Worm (Caenorhabditis elegans) whole organism, late embryonic: ENCODE data around the gene T07C4.12.
A peak's percentile ranks its signal among the peaks of the same experiment; 100 is the strongest.

Experiments used
- K02D7.2 ChIP-seq: sonication (generic microtip); optimal IDR thresholded peaks from 2 replicates; lab custom pipeline; 2017; ENCODE audit warnings: mild to moderate bottlenecking, missing genetic modification characterization, missing compliant biosample characterization
- ama-1 ChIP-seq: fragments of 150-350 bp; optimal IDR thresholded peaks from 2 replicates; lab custom pipeline; 2014
- pat-9 ChIP-seq: fragments of 200-800 bp; sonication (Bioruptor generic); optimal IDR thresholded peaks from 2 replicates; lab custom pipeline; 2018; ENCODE audit warnings: mild to moderate bottlenecking, missing genetic modification characterization, moderate library complexity, missing compliant biosample characterization
- unc-42 ChIP-seq: sonication (generic microtip); optimal IDR thresholded peaks from 2 replicates; lab custom pipeline; 2016; ENCODE audit warnings: missing genotype, missing genetic modification characterization, missing compliant biosample characterization

DNA sequence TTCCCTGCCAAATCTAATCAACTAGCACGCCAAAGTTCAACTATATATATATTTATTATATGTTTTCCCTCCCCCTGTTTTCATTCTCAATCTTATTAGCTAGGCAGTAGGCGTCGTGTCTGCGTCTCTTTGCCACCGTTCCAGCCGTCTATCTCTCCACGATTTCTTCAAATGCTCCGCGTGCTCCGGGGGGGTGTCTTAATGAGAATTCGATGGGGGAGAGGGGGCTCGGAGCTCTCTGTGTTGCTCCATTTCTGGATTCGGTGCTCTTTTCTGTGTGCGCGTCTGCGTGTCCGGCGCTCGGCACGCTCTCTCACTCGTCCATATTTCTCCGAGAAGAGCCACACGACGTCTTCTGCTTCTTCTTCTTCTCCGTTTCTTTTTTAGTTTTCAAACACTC lies 48.2 kb downstream of the T07C4.12 start:
- TF ChIP-seq ama-1 (lab: Kevin White, UChicago) (no peak), K02D7.2 (tag; lab: Kevin White, UChicago) (no peak), pat-9 (no peak), unc-42 (peak; percentile 94)
